Fruit fly (Drosophila melanogaster) whole organism, wandering third instar larva: ENCODE data around the gene Prosbeta4R2.

Source experiments
- CG9705 ChIP-seq: fragments of 200-800 bp; sonication (Bioruptor generic); optimal IDR thresholded peaks from 2 replicates; lab custom pipeline; 2018; ENCODE audit warnings: missing biosample characterization, mild to moderate bottlenecking, missing genetic modification characterization
- Hr78 ChIP-seq: fragments of >200 bp; optimal IDR thresholded peaks from 2 replicates; lab custom pipeline; 2017; ENCODE audit warnings: missing biosample characterization, missing genetic modification characterization
- Hr83 ChIP-seq: fragments of 200-300 bp; sonication (Bioruptor generic); optimal IDR thresholded peaks from 2 replicates; lab custom pipeline; 2016; ENCODE audit warnings: missing biosample characterization, mild to moderate bottlenecking, missing genetic modification characterization, moderate library complexity; ENCODE audit not compliant: poor library complexity, severe bottlenecking
- Mio ChIP-seq: sonication (Bioruptor generic); optimal IDR thresholded peaks from 2 replicates; lab custom pipeline; 2016; ENCODE audit warnings: missing biosample characterization, missing genetic modification characterization
- OdsH ChIP-seq: fragments of 200-800 bp; sonication (Bioruptor generic); optimal IDR thresholded peaks from 2 replicates; lab custom pipeline; 2016; ENCODE audit warnings: missing biosample characterization, mild to moderate bottlenecking, missing genetic modification characterization
- br ChIP-seq: fragments of 200-800 bp; sonication (Bioruptor generic); optimal IDR thresholded peaks from 2 replicates; lab custom pipeline; 2016; ENCODE audit warnings: missing biosample characterization, missing genetic modification characterization
- foxo ChIP-seq, 2 experiments: fragments of 200-800 bp; sonication (Bioruptor generic); optimal IDR thresholded peaks; 2 replicates in 1 of 2; 3 replicates in 1 of 2; lab custom pipeline; 2016 to 2017; ENCODE audit warnings: missing biosample characterization in 2 of 2, missing genetic modification characterization in 2 of 2
- usp ChIP-seq: fragments of >200 bp; optimal IDR thresholded peaks from 2 replicates; lab custom pipeline; 2017; ENCODE audit warnings: missing biosample characterization, missing genetic modification characterization

- TF ChIP-seq usp (no peak), CG9705 (GFP tag; lab: Kevin White, UChicago) (no peak), OdsH (GFP tag; lab: Kevin White, UChicago) (no peak), foxo (GFP tag; optimal IDR thresholded peaks at IDR 0.05; lab: Kevin White, UChicago) (no peak), Hr83 (no peak), Mio (GFP tag; lab: Kevin White, UChicago) (no peak), br (GFP tag; lab: Kevin White, UChicago) (no peak), Hr78 (GFP tag; lab: Kevin White, UChicago) (no peak)
Observed at dm6 chr2L:2677553-2677952, 22.4 kb downstream of the Prosbeta4R2 start, which contains the start of gene Tmtc1.
